Fruit fly (Drosophila melanogaster) whole organism, wandering third instar larva: Measurements from ENCODE around the gene Indy.

ENCODE experiments used
- Abd-B ChIP-seq: fragments of >200 bp; optimal IDR thresholded peaks from 2 replicates; lab custom pipeline; 2017; ENCODE audit warnings: missing biosample characterization, missing genetic modification characterization
- CG32264 ChIP-seq: fragments of 200-800 bp; sonication (Bioruptor generic); optimal IDR thresholded peaks from 2 replicates; lab custom pipeline; 2016; ENCODE audit warnings: missing biosample characterization, missing genetic modification characterization
- CG9705 ChIP-seq: fragments of 200-800 bp; sonication (Bioruptor generic); optimal IDR thresholded peaks from 2 replicates; lab custom pipeline; 2018; ENCODE audit warnings: missing biosample characterization, mild to moderate bottlenecking, missing genetic modification characterization
- CrebA ChIP-seq: fragments of 200-800 bp; sonication (Bioruptor generic); optimal IDR thresholded peaks from 2 replicates; lab custom pipeline; 2016; ENCODE audit warnings: missing biosample characterization, mild to moderate bottlenecking, missing genetic modification characterization, borderline replicate concordance
- Dfd ChIP-seq: fragments of >200 bp; optimal IDR thresholded peaks from 2 replicates; lab custom pipeline; 2017; ENCODE audit warnings: missing biosample characterization, missing genetic modification characterization
- Dif ChIP-seq: fragments of 200-275, 200-300 bp; sonication (Bioruptor generic); optimal IDR thresholded peaks from 2 replicates; lab custom pipeline; 2018; ENCODE audit warnings: missing biosample characterization, missing genetic modification characterization; ENCODE audit not compliant: partially characterized antibody
- GATAd ChIP-seq: sonication (Bioruptor generic); optimal IDR thresholded peaks from 2 replicates; lab custom pipeline; 2016; ENCODE audit warnings: missing biosample characterization, missing genetic modification characterization
- HLH106 ChIP-seq: fragments of 200-800 bp; optimal IDR thresholded peaks from 3 replicates; lab custom pipeline; 2019; ENCODE audit warnings: missing biosample characterization, mild to moderate bottlenecking, missing genetic modification characterization, moderate library complexity
- Hnf4 ChIP-seq: fragments of 200-800 bp; sonication (Bioruptor generic); optimal IDR thresholded peaks from 2 replicates; lab custom pipeline; 2016; ENCODE audit warnings: missing biosample characterization, mild to moderate bottlenecking, missing genetic modification characterization
- Hr78 ChIP-seq: fragments of >200 bp; optimal IDR thresholded peaks from 2 replicates; lab custom pipeline; 2017; ENCODE audit warnings: missing biosample characterization, missing genetic modification characterization
- Hr83 ChIP-seq: fragments of 200-300 bp; sonication (Bioruptor generic); optimal IDR thresholded peaks from 2 replicates; lab custom pipeline; 2016; ENCODE audit warnings: missing biosample characterization, mild to moderate bottlenecking, missing genetic modification characterization, moderate library complexity; ENCODE audit not compliant: poor library complexity, severe bottlenecking
- Jra ChIP-seq: sonication (Bioruptor generic); optimal IDR thresholded peaks from 2 replicates; lab custom pipeline; 2016; ENCODE audit warnings: missing biosample characterization, missing genetic modification characterization
- Mio ChIP-seq: sonication (Bioruptor generic); optimal IDR thresholded peaks from 2 replicates; lab custom pipeline; 2016; ENCODE audit warnings: missing biosample characterization, missing genetic modification characterization
- Myc ChIP-seq: fragments of >200 bp; optimal IDR thresholded peaks from 2 replicates; lab custom pipeline; 2017
- N ChIP-seq: fragments of >200 bp; optimal IDR thresholded peaks from 2 replicates; lab custom pipeline; 2018; ENCODE audit warnings: missing biosample characterization, missing external identifiers, missing genetic modification characterization
- OdsH ChIP-seq: fragments of 200-800 bp; sonication (Bioruptor generic); optimal IDR thresholded peaks from 2 replicates; lab custom pipeline; 2016; ENCODE audit warnings: missing biosample characterization, mild to moderate bottlenecking, missing genetic modification characterization
- Rel ChIP-seq, 2 experiments: fragments of 200-800 bp; sonication (Bioruptor generic) in 1 of 2; optimal IDR thresholded peaks; 2 replicates in 1 of 2; 3 replicates in 1 of 2; lab custom pipeline; 2016 to 2019; ENCODE audit warnings: mild to moderate bottlenecking in 2 of 2, missing biosample characterization in 2 of 2, missing genetic modification characterization in 2 of 2, moderate library complexity in 1 of 2
- Sp1 ChIP-seq: fragments of 200-800 bp; sonication (Bioruptor generic); optimal IDR thresholded peaks from 3 replicates; lab custom pipeline; 2019; ENCODE audit warnings: missing biosample characterization, mild to moderate bottlenecking, missing genetic modification characterization, moderate library complexity
- Vsx2 ChIP-seq: fragments of 200-300, 225-300 bp; sonication (Bioruptor generic); optimal IDR thresholded peaks from 2 replicates; lab custom pipeline; 2018; ENCODE audit warnings: missing biosample characterization, missing genetic modification characterization; ENCODE audit not compliant: partially characterized antibody
- br ChIP-seq: fragments of 200-800 bp; sonication (Bioruptor generic); optimal IDR thresholded peaks from 2 replicates; lab custom pipeline; 2016; ENCODE audit warnings: missing biosample characterization, missing genetic modification characterization
- brk ChIP-seq: fragments of 200-800 bp; sonication (Bioruptor generic); optimal IDR thresholded peaks from 2 replicates; lab custom pipeline; 2016; ENCODE audit warnings: missing biosample characterization, mild to moderate bottlenecking, missing genetic modification characterization
- dl ChIP-seq, 2 experiments: fragments of 175-275, 200-275 bp in 1 of 2; fragments of 200-275 bp in 1 of 2; sonication (Bioruptor generic); optimal IDR thresholded peaks; lab custom pipeline; 2018; ENCODE audit warnings: mild to moderate bottlenecking in 2 of 2, missing biosample characterization in 2 of 2, missing genetic modification characterization in 2 of 2, moderate library complexity in 2 of 2; ENCODE audit not compliant: partially characterized antibody in 2 of 2, insufficient read depth in 1 of 2
- dmrt93B ChIP-seq: fragments of 200-800 bp; sonication (Bioruptor generic); optimal IDR thresholded peaks from 2 replicates; lab custom pipeline; 2018; ENCODE audit warnings: missing biosample characterization, mild to moderate bottlenecking, missing genetic modification characterization
- dsf ChIP-seq: sonication (Bioruptor generic); optimal IDR thresholded peaks from 2 replicates; lab custom pipeline; 2016; ENCODE audit warnings: missing biosample characterization, missing genetic modification characterization, borderline replicate concordance
- ey ChIP-seq: fragments of 200-800 bp; sonication (Bioruptor generic); optimal IDR thresholded peaks from 2 replicates; lab custom pipeline; 2016; ENCODE audit warnings: missing biosample characterization, missing genetic modification characterization
- foxo ChIP-seq, 2 experiments: fragments of 200-800 bp; sonication (Bioruptor generic); optimal IDR thresholded peaks; 2 replicates in 1 of 2; 3 replicates in 1 of 2; lab custom pipeline; 2016 to 2017; ENCODE audit warnings: missing biosample characterization in 2 of 2, missing genetic modification characterization in 2 of 2
- fru ChIP-seq: fragments of 200-800 bp; sonication (Bioruptor generic); optimal IDR thresholded peaks from 3 replicates; lab custom pipeline; 2016; ENCODE audit warnings: missing biosample characterization, mild to moderate bottlenecking, missing genetic modification characterization
- h ChIP-seq: fragments of 200-800 bp; sonication (Bioruptor generic); optimal IDR thresholded peaks from 3 replicates; lab custom pipeline; 2016; ENCODE audit warnings: missing biosample characterization, mild to moderate bottlenecking, missing genetic modification characterization
- jim ChIP-seq: fragments of 175-275, 200-325 bp; sonication (Bioruptor generic); optimal IDR thresholded peaks from 2 replicates; lab custom pipeline; 2016; ENCODE audit warnings: missing biosample characterization, mild to moderate bottlenecking, missing genetic modification characterization
- lola ChIP-seq: fragments of >200 bp; optimal IDR thresholded peaks from 2 replicates; lab custom pipeline; 2017; ENCODE audit warnings: missing biosample characterization, missing genetic modification characterization
- pan ChIP-seq: fragments of >200 bp; optimal IDR thresholded peaks from 2 replicates; lab custom pipeline; 2017
- psq ChIP-seq: fragments of 200-800 bp; sonication (Bioruptor generic); optimal IDR thresholded peaks from 3 replicates; lab custom pipeline; 2017; ENCODE audit warnings: missing biosample characterization, mild to moderate bottlenecking, missing genetic modification characterization, moderate library complexity
- rgr ChIP-seq: fragments of 200-800 bp; sonication (Bioruptor generic); optimal IDR thresholded peaks from 3 replicates; lab custom pipeline; 2016; ENCODE audit warnings: missing biosample characterization, mild to moderate bottlenecking, missing genetic modification characterization
- sage ChIP-seq: fragments of 200-800 bp; sonication (Bioruptor generic); optimal IDR thresholded peaks from 2 replicates; lab custom pipeline; 2016; ENCODE audit warnings: missing biosample characterization, mild to moderate bottlenecking, missing genetic modification characterization
- sv ChIP-seq: fragments of 200-800 bp; sonication (Bioruptor generic); optimal IDR thresholded peaks from 3 replicates; lab custom pipeline; 2016; ENCODE audit warnings: missing biosample characterization, missing genetic modification characterization
- tai ChIP-seq: sonication (Bioruptor generic); optimal IDR thresholded peaks from 2 replicates; lab custom pipeline; 2016; ENCODE audit warnings: missing biosample characterization, missing genetic modification characterization
- usp ChIP-seq: fragments of >200 bp; optimal IDR thresholded peaks from 2 replicates; lab custom pipeline; 2017; ENCODE audit warnings: missing biosample characterization, missing genetic modification characterization
- woc ChIP-seq: sonication (Bioruptor generic); optimal IDR thresholded peaks from 2 replicates; lab custom pipeline; 2016; ENCODE audit warnings: missing biosample characterization, mild to moderate bottlenecking, missing genetic modification characterization

The Indy gene

DNA sequence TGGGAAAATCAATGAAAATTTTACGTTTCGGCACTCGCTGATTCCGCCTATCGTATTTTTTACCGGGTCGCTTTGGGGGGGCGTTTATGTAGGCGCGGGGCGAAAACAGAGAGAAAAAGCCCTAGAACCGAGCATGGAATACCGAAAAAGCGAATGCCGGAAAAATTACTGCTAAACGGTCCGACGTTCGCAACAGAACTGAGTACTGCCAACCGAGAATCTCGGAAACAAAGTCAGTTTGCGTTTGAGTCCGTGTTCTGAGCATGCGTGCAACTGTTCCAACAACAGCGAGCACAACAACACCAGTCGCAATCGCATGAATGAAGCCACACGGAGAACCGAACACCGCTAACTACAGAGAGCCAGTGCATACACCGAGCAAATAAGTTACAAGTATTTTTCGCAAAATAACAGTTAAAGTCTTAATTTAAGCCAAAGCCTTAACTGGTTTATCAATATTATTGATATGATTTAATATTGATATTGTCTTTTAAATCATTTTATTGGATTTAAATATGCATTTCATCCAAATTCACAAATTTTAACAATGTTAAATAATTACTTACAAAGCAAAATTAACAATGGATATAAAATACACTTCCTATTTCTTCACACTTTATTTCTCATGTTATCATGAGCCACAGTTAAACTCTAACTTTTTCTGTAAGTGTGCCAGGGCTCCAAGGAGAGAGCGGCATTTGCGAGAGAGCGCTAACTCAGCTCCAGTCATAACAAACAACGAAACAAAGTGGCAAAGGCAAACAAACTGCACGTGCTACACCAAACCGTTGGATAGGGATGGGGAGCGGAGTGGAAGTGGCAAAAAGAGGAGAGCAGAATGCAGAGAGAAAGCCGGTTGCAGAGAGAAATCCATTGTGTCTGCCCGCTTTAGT is 44.5 kb upstream of the Indy start, which contains the start of gene CG3961:
Gene CG3961 (minus strand): TSS at position 201 of the 893 bp plus-strand sequence.
- TF ChIP-seq Hr83 (GFP tag; lab: Kevin White, UChicago) (peak; percentile 34), N (GFP tag; lab: Kevin White, UChicago) (no peak), Sp1 (peak; percentile 99), br (GFP tag; lab: Kevin White, UChicago) (peak; percentile 95), GATAd (no peak), CG9705 (peak; percentile 90), Hr78 (GFP tag; lab: Kevin White, UChicago) (no peak), Vsx2 (GFP tag; lab: Kevin White, UChicago) (no peak), sage (peak; percentile 89), psq (peak; percentile 98), Dif (GFP tag; lab: Kevin White, UChicago) (peak; percentile 93), brk (GFP tag; lab: Kevin White, UChicago) (peak; percentile 96), Myc (lab: Kevin White, UChicago) (no peak), pan (no peak), Mio (GFP tag; lab: Kevin White, UChicago) (peak; percentile 61), dsf (GFP tag; lab: Kevin White, UChicago) (peak; percentile 88), sv (GFP tag; lab: Kevin White, UChicago) (peak; percentile 94), CG32264 (peak; percentile 67), ey (GFP tag; lab: Kevin White, UChicago) (peak; percentile 95), HLH106 (tag; lab: Kevin White, UChicago) (peak; percentile 99), Abd-B (no peak), jim (GFP tag; lab: Kevin White, UChicago) (no peak), h (GFP tag; lab: Kevin White, UChicago) (peak; percentile 97), OdsH (GFP tag; lab: Kevin White, UChicago) (peak; percentile 99), Rel (GFP tag; optimal IDR thresholded peaks at IDR 0.05; lab: Kevin White, UChicago) (peak; percentile 86), Rel (tag; optimal IDR thresholded peaks at IDR 0.05; lab: Kevin White, UChicago) (peak; percentile 82), CrebA (GFP tag; lab: Kevin White, UChicago) (peak; percentile 82), foxo (GFP tag; optimal IDR thresholded peaks at IDR 0.05; lab: Kevin White, UChicago) (peak in 1 of 2 experiments; percentile 99), Hnf4 (GFP tag; lab: Kevin White, UChicago) (peak; percentile 91), rgr (GFP tag; lab: Kevin White, UChicago) (peak; percentile 98), fru (GFP tag; lab: Kevin White, UChicago) (peak; percentile 97), dl (GFP tag; optimal IDR thresholded peaks at IDR 0.05; lab: Kevin White, UChicago; ENCODE audit: insufficient read depth in 1 of 2, partially characterized antibody in 2 of 2) (peak; percentile 89 to 90), dmrt93B (peak; percentile 93), Jra (peak; percentile 84), woc (GFP tag; lab: Kevin White, UChicago) (peak; percentile 90), tai (peak; percentile 89), lola (GFP tag; lab: Kevin White, UChicago) (no peak), usp (GFP tag; lab: Kevin White, UChicago) (no peak), Dfd (peak; percentile 97)

DNA sequence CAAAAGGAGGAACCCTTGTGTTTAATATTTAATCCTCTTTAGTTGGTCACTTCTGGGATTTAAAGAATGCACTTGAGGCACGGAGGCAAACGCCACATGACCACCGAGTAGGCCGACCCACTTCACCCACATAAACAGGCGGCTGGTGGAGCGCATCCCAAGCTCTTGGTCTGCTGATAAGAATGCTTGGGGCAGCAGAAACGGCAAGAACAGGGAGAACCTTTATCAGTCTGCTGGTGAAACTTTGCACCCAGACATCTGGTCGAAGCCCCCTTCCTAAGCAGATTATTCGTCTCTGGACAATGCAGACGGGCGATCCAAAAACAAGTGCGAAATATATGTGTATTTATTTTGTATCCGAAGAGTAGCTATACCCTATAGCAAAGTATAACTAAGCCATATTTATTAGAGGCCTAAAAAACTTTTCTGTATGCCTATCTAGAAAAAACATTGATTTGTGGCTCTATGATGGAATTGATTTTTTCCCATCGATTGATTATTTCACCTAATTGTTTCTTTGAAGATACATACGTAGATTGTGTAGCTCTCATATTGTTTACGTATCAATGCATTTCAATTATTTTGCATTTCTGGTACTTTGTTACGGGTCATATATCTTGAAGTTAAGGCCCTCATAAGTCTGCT is 43.3 kb upstream of the Indy start:
- no peak for TF ChIP-seq CG9705
- TF ChIP-seq fru (GFP tag; lab: Kevin White, UChicago): peak; percentile 41
- no peak for TF ChIP-seq Rel (GFP tag; optimal IDR thresholded peaks at IDR 0.05; lab: Kevin White, UChicago)
- peak; percentile 35 for TF ChIP-seq Rel (tag; optimal IDR thresholded peaks at IDR 0.05; lab: Kevin White, UChicago)
- TF ChIP-seq rgr (GFP tag; lab: Kevin White, UChicago): peak; percentile 20
- TF ChIP-seq N (GFP tag; lab: Kevin White, UChicago): no peak
- TF ChIP-seq Hnf4 (GFP tag; lab: Kevin White, UChicago): peak; percentile 30
- TF ChIP-seq Dif (GFP tag; lab: Kevin White, UChicago): peak; percentile 0
- TF ChIP-seq ey (GFP tag; lab: Kevin White, UChicago): no peak
- TF ChIP-seq foxo (GFP tag; optimal IDR thresholded peaks at IDR 0.05; lab: Kevin White, UChicago): peak in 1 of 2 experiments; percentile 33
- peak; percentile 8 for TF ChIP-seq h (GFP tag; lab: Kevin White, UChicago)
- TF ChIP-seq brk (GFP tag; lab: Kevin White, UChicago): no peak
